Fruit fly (Drosophila melanogaster): ENCODE measurements around the gene AdipoR.

AdipoR gene

dm6 chr3R:22528264-22529158 lies 19.1 kb downstream of the AdipoR start, which contains the start of gene CG5346 (continued):
- TF ChIP-seq chn (GFP tag; optimal IDR thresholded peaks at IDR 0.05) (no peak), CG14710 (tag; optimal IDR thresholded peaks at IDR 0.05) (peak; percentile 16), CG6765 (GFP tag; optimal IDR thresholded peaks at IDR 0.05) (no peak), NC2α (GFP tag; optimal IDR thresholded peaks at IDR 0.05) (no peak), nerfin-1 (tag; optimal IDR thresholded peaks at IDR 0.05) (no peak), Hand (GFP tag; optimal IDR thresholded peaks at IDR 0.05) (no peak), CG1647 (GFP tag; optimal IDR thresholded peaks at IDR 0.05) (no peak), rib (GFP tag; IDR thresholded peaks at IDR 0.05) (peak; percentile 61), run (tag; optimal IDR thresholded peaks at IDR 0.05) (no peak), Elba2 (GFP tag; optimal IDR thresholded peaks at IDR 0.05) (no peak), CG18011 (GFP tag; optimal IDR thresholded peaks at IDR 0.05) (no peak), Antp (GFP tag; optimal IDR thresholded peaks at IDR 0.05) (no peak), HLH54F (GFP tag; optimal IDR thresholded peaks at IDR 0.05) (no peak), Dbx (GFP tag; IDR thresholded peaks at IDR 0.05) (no peak), ken (GFP tag; IDR thresholded peaks at IDR 0.05) (no peak), Chrac-16 (GFP tag; optimal IDR thresholded peaks at IDR 0.05) (no peak), CG6175 (GFP tag; IDR thresholded peaks at IDR 0.05) (no peak), CG8359 (GFP tag; optimal IDR thresholded peaks at IDR 0.05; ENCODE audit: borderline replicate concordance) (no peak), Tbp (GFP tag; optimal IDR thresholded peaks at IDR 0.05) (no peak), CG18619 (GFP tag; optimal IDR thresholded peaks at IDR 0.05) (no peak), CG34376 (GFP tag; optimal IDR thresholded peaks at IDR 0.05) (no peak), CG7357 (GFP tag; IDR thresholded peaks at IDR 0.05) (no peak), HLH4C (GFP tag; IDR thresholded peaks at IDR 0.05; ENCODE audit: partially characterized antibody) (peak; percentile 88), CG7271 (tag; optimal IDR thresholded peaks at IDR 0.05) (no peak), ro (GFP tag; IDR thresholded peaks at IDR 0.05) (no peak), trem (tag; optimal IDR thresholded peaks at IDR 0.05) (no peak), CG5180 (GFP tag; optimal IDR thresholded peaks at IDR 0.05) (no peak), psq (GFP tag; optimal IDR thresholded peaks at IDR 0.05) (no peak), Hmr (GFP tag; optimal IDR thresholded peaks at IDR 0.05) (no peak), sima (GFP tag; optimal IDR thresholded peaks at IDR 0.05) (no peak), Usf (GFP tag; optimal IDR thresholded peaks at IDR 0.05) (no peak), zf30C (GFP tag; optimal IDR thresholded peaks at IDR 0.05) (no peak), fd96Cb (tag; optimal IDR thresholded peaks at IDR 0.05) (no peak), CG4617 (GFP tag; optimal IDR thresholded peaks at IDR 0.05; ENCODE audit: borderline replicate concordance) (no peak), CG10209 (GFP tag; optimal IDR thresholded peaks at IDR 0.05) (no peak), CG2889 (GFP tag; IDR thresholded peaks at IDR 0.05) (no peak), Doc2 (GFP tag; IDR thresholded peaks at IDR 0.05) (no peak), ase (GFP tag; IDR thresholded peaks at IDR 0.05) (no peak), ara (GFP tag; IDR thresholded peaks at IDR 0.05) (no peak), eyg (GFP tag; optimal IDR thresholded peaks at IDR 0.05) (no peak), Pdp1 (GFP tag; optimal IDR thresholded peaks at IDR 0.05) (no peak), NFAT (GFP tag; IDR thresholded peaks at IDR 0.05) (peak; percentile 45; the same call in 1 of the 2 replicates), kay (GFP tag; optimal IDR thresholded peaks at IDR 0.05) (no peak), CG11560 (tag; IDR thresholded peaks at IDR 0.05) (no peak), CG12104 (GFP tag; optimal IDR thresholded peaks at IDR 0.05) (no peak), zfh1 (GFP tag; IDR thresholded peaks at IDR 0.05) (no peak), Bteb2 (GFP tag; optimal IDR thresholded peaks at IDR 0.05) (no peak), otp (GFP tag; IDR thresholded peaks at IDR 0.05) (no peak), Ada2b (GFP tag; IDR thresholded peaks at IDR 0.05) (no peak), slbo (GFP tag; IDR thresholded peaks at IDR 0.05) (no peak; the same call in 1 of the 2 replicates)
